Worm (Caenorhabditis elegans): Measurements from ENCODE around the gene F43E2.6.

DNA sequence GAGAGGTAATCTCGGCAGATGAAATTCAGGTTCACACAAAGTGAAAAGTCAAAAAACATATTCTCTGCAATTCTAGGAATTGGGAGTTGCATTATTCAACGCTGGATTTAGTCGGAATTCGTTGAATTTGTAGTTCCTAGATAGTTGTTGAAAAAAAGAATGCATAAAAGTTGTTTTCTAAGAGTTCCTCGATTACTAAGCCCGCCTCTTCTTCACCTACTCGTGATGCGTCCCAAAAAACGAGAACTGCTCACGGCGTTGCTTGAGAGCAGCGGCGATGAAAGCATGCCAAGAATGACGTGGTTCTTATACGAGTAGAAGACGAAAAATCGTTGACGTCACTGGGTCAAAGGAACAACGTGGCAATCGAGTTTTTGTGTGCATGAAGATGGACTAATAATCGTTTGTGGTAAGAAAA, 43.6 kb downstream of the F43E2.6 start:
- TF ChIP-seq ztf-23 (GFP tag; IDR thresholded peaks at IDR 0.05) (no peak), med-1 (GFP tag; optimal IDR thresholded peaks at IDR 0.05; ENCODE audit: insufficient read depth) (no peak), flt-1 (GFP tag; IDR thresholded peaks at IDR 0.05) (no peak), tab-1 (GFP tag; IDR thresholded peaks at IDR 0.05) (no peak), ref-1 (GFP tag; conservative IDR thresholded peaks at IDR 0.05) (no peak), T22C8.4 (GFP tag; IDR thresholded peaks at IDR 0.05) (no peak), ztf-29 (GFP tag; IDR thresholded peaks at IDR 0.05) (no peak)
